Worm (Caenorhabditis elegans) whole organism, L4 larva: ENCODE data around the gene W02B3.7.

Experiments used
- D1046.2 ChIP-seq: fragments of 200-800 bp; sonication (Bioruptor generic); IDR thresholded peaks from 2 replicates; pipeline ENCODE4 v1.3.6; 2022; ENCODE audit warnings: missing genetic modification characterization, missing compliant biosample characterization
- F37D6.2 ChIP-seq: sonication (generic microtip); optimal IDR thresholded peaks from 2 replicates; lab custom pipeline; 2016; ENCODE audit warnings: mild to moderate bottlenecking, missing genetic modification characterization, missing compliant biosample characterization
- R02D3.7 ChIP-seq: fragments of 150-350 bp; sonication (generic microtip); optimal IDR thresholded peaks from 3 replicates; lab custom pipeline; 2014; ENCODE audit warnings: missing biosample characterization, missing genetic modification characterization
- T26A8.4 ChIP-seq: fragments of 200-800 bp; sonication (Bioruptor generic); IDR thresholded peaks from 2 replicates; pipeline ENCODE4 v1.3.6; 2022; ENCODE audit warnings: missing genetic modification characterization, missing compliant biosample characterization
- Y105C5A.15 ChIP-seq: fragments of 200-800 bp; sonication (Bioruptor generic); IDR thresholded peaks from 2 replicates; pipeline ENCODE4 v1.3.6; 2022; ENCODE audit warnings: missing genetic modification characterization, missing compliant biosample characterization
- Y48G9A.11 ChIP-seq: fragments of 200-800 bp; sonication (Bioruptor generic); IDR thresholded peaks from 2 replicates; pipeline ENCODE4 v1.3.6; 2022; ENCODE audit warnings: missing genetic modification reagents, missing genetic modification characterization, missing compliant biosample characterization
- ZK546.5 ChIP-seq, 2 experiments: sonication (generic microtip); optimal IDR thresholded peaks; 2 replicates each; lab custom pipeline; 2017; ENCODE audit warnings: missing biosample characterization in 2 of 2, missing genetic modification characterization in 2 of 2
- arid-1 ChIP-seq: fragments of 200-800 bp; sonication (Bioruptor generic); conservative IDR thresholded peaks from 2 replicates; pipeline ENCODE4 v1.3.6; 2022; ENCODE audit warnings: missing genetic modification reagents, missing genetic modification characterization, missing compliant biosample characterization
- ceh-44 ChIP-seq: fragments of 200-800 bp; sonication (Bioruptor generic); IDR thresholded peaks from 2 replicates; pipeline ENCODE4 v1.3.6; 2022; ENCODE audit warnings: missing genetic modification reagents, missing genetic modification characterization, missing compliant biosample characterization
- ces-1 ChIP-seq: fragments of 150-350 bp; sonication (generic microtip); optimal IDR thresholded peaks from 4 replicates; lab custom pipeline; 2014; ENCODE audit warnings: missing biosample characterization, missing genetic modification reagents, missing genetic modification characterization
- cey-2 ChIP-seq: sonication (generic microtip); optimal IDR thresholded peaks from 3 replicates; lab custom pipeline; 2017; ENCODE audit warnings: missing genetic modification characterization, mild to moderate bottlenecking, missing compliant biosample characterization, antibody characterized with exemption, borderline replicate concordance; ENCODE audit not compliant: insufficient read depth
- daf-16 ChIP-seq, 3 experiments: sonication (generic microtip); optimal IDR thresholded peaks; 2 replicates each; lab custom pipeline; 2016 to 2017; ENCODE audit warnings: missing genetic modification characterization in 3 of 3, missing genetic modification reagents in 3 of 3, mild to moderate bottlenecking in 2 of 3, missing compliant biosample characterization in 2 of 3, missing biosample characterization in 1 of 3, moderate library complexity in 1 of 3
- daf-8 ChIP-seq: fragments of 200-800 bp; sonication (Bioruptor generic); IDR thresholded peaks from 2 replicates; pipeline ENCODE4 v1.3.6; 2022; ENCODE audit warnings: missing genetic modification characterization, missing compliant biosample characterization
- duxl-1 ChIP-seq: sonication (generic microtip); optimal IDR thresholded peaks from 2 replicates; lab custom pipeline; 2016; ENCODE audit warnings: mild to moderate bottlenecking, missing genetic modification characterization, moderate library complexity, missing compliant biosample characterization; ENCODE audit not compliant: poor library complexity
- fkh-10 ChIP-seq: fragments of 150-350 bp; optimal IDR thresholded peaks from 2 replicates; lab custom pipeline; 2014; ENCODE audit warnings: missing biosample characterization, missing genetic modification reagents, missing genetic modification characterization
- fos-1 ChIP-seq: fragments of 150-350 bp; optimal IDR thresholded peaks from 2 replicates; lab custom pipeline; 2014; ENCODE audit warnings: missing biosample characterization, missing genetic modification characterization
- gei-8 ChIP-seq: fragments of 200-800 bp; sonication (Bioruptor generic); optimal IDR thresholded peaks from 2 replicates; lab custom pipeline; 2018; ENCODE audit warnings: mild to moderate bottlenecking, missing genetic modification characterization, missing compliant biosample characterization
- hif-1 ChIP-seq, 2 experiments: sonication (generic microtip); optimal IDR thresholded peaks; 2 replicates each; lab custom pipeline; 2016 to 2017; ENCODE audit warnings: missing compliant biosample characterization in 2 of 2, missing genetic modification characterization in 2 of 2, missing genetic modification reagents in 2 of 2, missing genotype in 2 of 2, mild to moderate bottlenecking in 1 of 2
- hlh-11 ChIP-seq: fragments of 200-800 bp; sonication (Bioruptor generic); optimal IDR thresholded peaks from 2 replicates; lab custom pipeline; 2018; ENCODE audit warnings: mild to moderate bottlenecking, missing genetic modification characterization, missing compliant biosample characterization
- jun-1 ChIP-seq: fragments of 150-350 bp; optimal IDR thresholded peaks from 2 replicates; lab custom pipeline; 2014; ENCODE audit warnings: missing biosample characterization, missing genetic modification reagents, missing genetic modification characterization
- lin-13 ChIP-seq: fragments of 150-350 bp; optimal IDR thresholded peaks from 2 replicates; lab custom pipeline; 2014; ENCODE audit warnings: missing biosample characterization, missing genetic modification reagents, missing genetic modification characterization
- lin-15B ChIP-seq: fragments of 150-350 bp; sonication (generic microtip); optimal IDR thresholded peaks from 3 replicates; lab custom pipeline; 2014; ENCODE audit warnings: missing biosample characterization, missing genetic modification characterization
- lin-29 ChIP-seq: fragments of 200-800 bp; sonication (Bioruptor generic); IDR thresholded peaks from 2 replicates; pipeline ENCODE4 v1.3.6; 2022; ENCODE audit warnings: missing genetic modification reagents, missing genetic modification characterization, missing compliant biosample characterization
- lin-38 ChIP-seq: fragments of 200-800 bp; sonication (Bioruptor generic); IDR thresholded peaks from 2 replicates; pipeline ENCODE4 v1.3.6; 2022; ENCODE audit warnings: missing genetic modification reagents, missing genetic modification characterization, missing compliant biosample characterization
- nhr-102 ChIP-seq: sonication (generic microtip); optimal IDR thresholded peaks from 2 replicates; lab custom pipeline; 2016; ENCODE audit warnings: mild to moderate bottlenecking, missing genetic modification characterization, moderate library complexity, missing compliant biosample characterization
- nhr-237 ChIP-seq: sonication (generic microtip); optimal IDR thresholded peaks from 2 replicates; lab custom pipeline; 2017; ENCODE audit warnings: missing biosample characterization, missing genetic modification characterization
- nhr-48 ChIP-seq: sonication (generic microtip); optimal IDR thresholded peaks from 2 replicates; lab custom pipeline; 2016; ENCODE audit warnings: mild to moderate bottlenecking, missing genetic modification characterization, missing compliant biosample characterization
- nhr-6 ChIP-seq: fragments of 150-350 bp; optimal IDR thresholded peaks from 2 replicates; lab custom pipeline; 2014; ENCODE audit warnings: missing biosample characterization, missing genetic modification characterization
- pha-4 ChIP-seq, 2 experiments: fragments of 150-350 bp in 1 of 2; fragments of 200-800 bp in 1 of 2; sonication (Bioruptor generic) in 1 of 2; IDR thresholded peaks in 1 of 2; optimal IDR thresholded peaks in 1 of 2; 2 replicates each; pipeline versions ENCODE4 v1.3.6 to Lab custom; 2014 to 2022; ENCODE audit warnings: missing genetic modification characterization in 2 of 2, missing genetic modification reagents in 2 of 2, missing biosample characterization in 1 of 2, missing compliant biosample characterization in 1 of 2
- php-3 ChIP-seq: fragments of 200-800 bp; sonication (Bioruptor generic); IDR thresholded peaks from 2 replicates; pipeline ENCODE4 v1.3.6; 2022; ENCODE audit warnings: missing genetic modification reagents, missing genetic modification characterization, missing compliant biosample characterization
- pqm-1 ChIP-seq: sonication (generic microtip); optimal IDR thresholded peaks from 2 replicates; lab custom pipeline; 2017; ENCODE audit warnings: missing biosample characterization, missing genetic modification characterization
- rbr-2 ChIP-seq: sonication (generic microtip); optimal IDR thresholded peaks from 2 replicates; lab custom pipeline; 2016; ENCODE audit warnings: missing genotype, missing genetic modification characterization, missing compliant biosample characterization
- saeg-2 ChIP-seq: fragments of 200-800 bp; sonication (Bioruptor generic); IDR thresholded peaks from 2 replicates; pipeline ENCODE4 v1.3.6; 2022; ENCODE audit warnings: missing genetic modification reagents, missing genetic modification characterization, missing compliant biosample characterization
- sdz-12 ChIP-seq: fragments of 200-800 bp; sonication (Bioruptor generic); optimal IDR thresholded peaks from 2 replicates; lab custom pipeline; 2018; ENCODE audit warnings: mild to moderate bottlenecking, missing genetic modification characterization, missing compliant biosample characterization
- set-16 ChIP-seq: fragments of 200-800 bp; sonication (Bioruptor generic); IDR thresholded peaks from 2 replicates; pipeline ENCODE4 v1.3.6; 2022; ENCODE audit warnings: missing genetic modification reagents, missing genetic modification characterization, missing compliant biosample characterization
- skn-1 ChIP-seq: fragments of 150-350 bp; optimal IDR thresholded peaks from 2 replicates; lab custom pipeline; 2014; ENCODE audit warnings: missing biosample characterization, missing genetic modification characterization
- snpc-4 ChIP-seq: fragments of 150-350 bp; optimal IDR thresholded peaks from 2 replicates; lab custom pipeline; 2014; ENCODE audit warnings: missing biosample characterization, missing genetic modification characterization
- spr-3 ChIP-seq: fragments of 200-800 bp; sonication (Bioruptor generic); optimal IDR thresholded peaks from 2 replicates; lab custom pipeline; 2018; ENCODE audit warnings: mild to moderate bottlenecking, missing genetic modification characterization, missing compliant biosample characterization
- tag-97 ChIP-seq: fragments of 200-800 bp; sonication (Bioruptor generic); IDR thresholded peaks from 2 replicates; pipeline ENCODE4 v1.3.6; 2022; ENCODE audit warnings: missing genetic modification characterization, missing compliant biosample characterization
- tra-1 ChIP-seq: fragments of 200-800 bp; sonication (Bioruptor generic); IDR thresholded peaks from 2 replicates; pipeline ENCODE4 v1.3.6; 2022; ENCODE audit warnings: missing genetic modification reagents, missing genetic modification characterization, missing compliant biosample characterization
- unc-39 ChIP-seq: sonication (generic microtip); optimal IDR thresholded peaks from 2 replicates; lab custom pipeline; 2017; ENCODE audit warnings: missing biosample characterization, missing genetic modification characterization
- unc-62 ChIP-seq, 3 experiments: fragments of 150-350 bp in 1 of 3; sonication (generic microtip); optimal IDR thresholded peaks in 2 of 3; peaks in 1 of 3; 1 replicate in 1 of 3; 2 replicates in 2 of 3; lab custom pipeline; 2014 to 2017; ENCODE audit warnings: missing biosample characterization in 3 of 3, missing genetic modification characterization in 3 of 3, missing genetic modification reagents in 3 of 3, missing genotype in 1 of 3
- vab-7 ChIP-seq: fragments of 200-800 bp; sonication (Bioruptor generic); IDR thresholded peaks from 2 replicates; pipeline ENCODE4 v1.3.6; 2022; ENCODE audit warnings: missing genetic modification reagents, missing genetic modification characterization, missing compliant biosample characterization
- zfp-3 ChIP-seq: fragments of 200-800 bp; sonication (Bioruptor generic); conservative IDR thresholded peaks from 2 replicates; pipeline ENCODE4 v1.3.6; 2022; ENCODE audit warnings: missing genetic modification reagents, missing genetic modification characterization, missing compliant biosample characterization
- ztf-11 ChIP-seq: fragments of 150-350 bp; optimal IDR thresholded peaks from 2 replicates; lab custom pipeline; 2014; ENCODE audit warnings: missing biosample characterization, missing genetic modification characterization

W02B3.7 gene

DNA sequence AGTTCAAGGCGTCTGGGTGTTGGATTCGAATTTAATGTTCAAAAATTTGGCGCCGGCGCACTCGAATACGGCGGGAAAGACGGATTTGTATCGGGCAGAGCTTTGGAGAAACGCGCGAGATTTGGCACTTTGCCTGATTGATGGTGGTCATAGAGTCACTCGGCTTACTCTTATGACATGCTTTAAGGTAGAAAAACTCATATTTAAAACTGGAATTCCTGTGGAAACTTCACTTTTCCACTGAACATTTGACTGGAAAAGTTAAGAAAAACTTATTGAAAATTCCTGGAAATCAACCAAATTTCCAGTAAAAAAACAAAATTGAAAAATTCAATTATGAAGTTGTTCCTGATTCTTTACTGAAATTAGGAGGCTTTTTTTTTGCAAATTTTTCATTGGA, 47.2 kb downstream of the W02B3.7 start:
- TF ChIP-seq unc-62 (GFP tag; optimal IDR thresholded peaks at IDR 0.05 in 1 of 2; lab: Kevin White, UChicago), result peak in 1 of 2 experiments; percentile 57
- TF ChIP-seq unc-62 (tag; optimal IDR thresholded peaks at IDR 0.05; lab: Kevin White, UChicago), result no peak
- no peak for TF ChIP-seq nhr-48

DNA sequence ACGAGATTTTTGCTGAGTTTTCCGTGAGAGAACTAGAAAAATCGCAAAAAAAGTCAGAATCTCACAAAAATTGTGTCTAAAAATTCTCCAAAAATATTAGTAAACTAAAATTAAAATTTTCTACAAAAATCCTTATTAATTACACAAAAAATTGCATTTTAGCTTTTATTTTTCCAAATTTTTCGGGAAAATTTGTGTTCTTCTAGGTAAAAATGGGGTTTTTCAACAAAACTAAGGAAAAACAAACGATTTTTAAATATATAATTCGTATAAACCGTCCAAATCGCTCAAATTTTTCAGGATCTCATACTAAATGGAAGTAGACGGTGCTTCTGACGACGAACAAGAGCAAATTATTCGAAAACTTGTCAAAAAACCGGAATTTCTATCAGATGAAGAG, 50.1 kb downstream of the W02B3.7 start, which contains the start of gene W06E11.1:
Gene W06E11.1 (plus strand): TSS at position 301 of the 400 bp plus-strand sequence.
- TF ChIP-seq lin-38 (GFP tag; lab: Robert Waterston, UW) (peak; percentile 38), hlh-11 (tag; lab: Kevin White, UChicago) (no peak)

DNA sequence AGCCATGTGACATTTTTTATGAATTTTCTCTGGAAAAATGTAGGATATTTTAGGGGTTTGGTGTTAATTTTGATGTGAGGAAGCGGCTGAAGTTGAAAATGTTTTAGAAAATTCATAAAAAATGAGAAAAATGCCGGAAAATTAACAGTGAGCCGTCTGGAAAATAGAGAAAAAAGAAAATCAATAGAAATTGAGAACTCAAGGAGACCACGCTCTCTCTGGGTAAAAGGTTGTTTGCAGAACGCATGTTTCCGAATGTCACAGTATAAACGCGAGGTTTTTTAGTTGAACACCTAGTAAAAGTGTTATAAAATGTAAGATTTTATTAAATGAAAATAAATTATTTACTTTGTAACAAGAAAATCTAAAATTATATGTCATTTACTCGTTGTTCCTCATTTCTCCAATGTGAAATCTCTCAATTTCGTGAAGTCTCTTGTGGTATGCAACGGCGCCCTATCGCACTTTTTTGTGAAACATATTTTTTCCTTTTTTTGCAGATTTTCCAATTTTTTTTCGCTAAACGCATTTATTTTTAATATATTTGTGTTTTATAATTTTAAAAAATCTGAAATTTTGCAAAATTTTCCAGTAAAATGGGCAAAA, 51.5 kb downstream of the W02B3.7 start, which contains the start of the genes tag-266 and tag-267:
Gene tag-266 (minus strand): TSS at position 29 of the 606 bp plus-strand sequence.
Gene tag-267 (plus strand): TSS at position 593 of the 606 bp plus-strand sequence.
- TF ChIP-seq vab-7 (GFP tag; lab: Robert Waterston, UW), result peak; percentile 62; the same call in 1 of the 2 replicates
- no peak for TF ChIP-seq ztf-11 (tag; lab: Kevin White, UChicago)
- TF ChIP-seq unc-39, result no peak
- peak; percentile 69 for TF ChIP-seq F37D6.2
- no peak for TF ChIP-seq sdz-12 (GFP tag; lab: Kevin White, UChicago)
- TF ChIP-seq Y48G9A.11 (GFP tag; lab: Robert Waterston, UW), result no peak
- no peak for TF ChIP-seq fos-1 (tag; lab: Kevin White, UChicago)
- no peak for TF ChIP-seq tag-97
- peak; percentile 76 for TF ChIP-seq rbr-2 (tag; lab: Kevin White, UChicago)
- TF ChIP-seq daf-16 (GFP tag; optimal IDR thresholded peaks at IDR 0.05; lab: Kevin White, UChicago), result no peak
- TF ChIP-seq daf-16 (tag; optimal IDR thresholded peaks at IDR 0.05; lab: Kevin White, UChicago), result peak; percentile 32
- TF ChIP-seq ZK546.5 (tag; optimal IDR thresholded peaks at IDR 0.05; lab: Kevin White, UChicago), result no peak
- peak in 1 of 2 experiments; percentile 91 for TF ChIP-seq hif-1 (tag; optimal IDR thresholded peaks at IDR 0.05; lab: Kevin White, UChicago)
- TF ChIP-seq daf-8 (GFP tag; lab: Robert Waterston, UW), result no peak
- peak; percentile 97 for TF ChIP-seq lin-38 (GFP tag; lab: Robert Waterston, UW)
- no peak for TF ChIP-seq T26A8.4 (GFP tag; lab: Robert Waterston, UW)
- TF ChIP-seq snpc-4 (tag; lab: Kevin White, UChicago), result no peak
- no peak for TF ChIP-seq gei-8
- TF ChIP-seq pqm-1 (tag; lab: Kevin White, UChicago), result no peak
- no peak for TF ChIP-seq R02D3.7 (tag; lab: Kevin White, UChicago)
- no peak for TF ChIP-seq spr-3 (GFP tag; lab: Kevin White, UChicago)
- TF ChIP-seq lin-29 (GFP tag; lab: Robert Waterston, UW), result no peak
- no peak for TF ChIP-seq lin-13 (GFP tag; lab: Kevin White, UChicago)
- peak; percentile 1 for TF ChIP-seq nhr-6 (tag; lab: Kevin White, UChicago)
- no peak for TF ChIP-seq php-3 (GFP tag; lab: Robert Waterston, UW)
- TF ChIP-seq duxl-1 (tag; lab: Kevin White, UChicago), result no peak
- peak; percentile 62 for TF ChIP-seq fkh-10 (GFP tag; lab: Kevin White, UChicago)
- TF ChIP-seq Y105C5A.15, result no peak
- no peak for TF ChIP-seq tra-1 (GFP tag; lab: Robert Waterston, UW)
- TF ChIP-seq jun-1 (tag; lab: Kevin White, UChicago), result no peak
- no peak for TF ChIP-seq nhr-102 (tag; lab: Kevin White, UChicago)
- no peak for TF ChIP-seq arid-1 (GFP tag; lab: Robert Waterston, UW)
- no peak for TF ChIP-seq ces-1 (GFP tag; lab: Kevin White, UChicago)
- TF ChIP-seq skn-1 (tag; lab: Kevin White, UChicago), result no peak
- no peak for TF ChIP-seq cey-2 (tag; lab: Kevin White, UChicago)
- TF ChIP-seq zfp-3 (GFP tag; lab: Robert Waterston, UW), result no peak
- no peak for TF ChIP-seq saeg-2
- TF ChIP-seq hlh-11 (tag; lab: Kevin White, UChicago), result peak; percentile 36
- no peak for TF ChIP-seq set-16 (GFP tag; lab: Robert Waterston, UW)
- TF ChIP-seq pha-4 (GFP tag; IDR thresholded peaks at IDR 0.05; lab: Robert Waterston, UW), result peak; percentile 38; the same call in 1 of the 2 replicates
- no peak for TF ChIP-seq pha-4 (tag; optimal IDR thresholded peaks at IDR 0.05; lab: Kevin White, UChicago)
- TF ChIP-seq lin-15B (tag; lab: Kevin White, UChicago), result no peak
- no peak for TF ChIP-seq nhr-237
- TF ChIP-seq ceh-44 (GFP tag; lab: Robert Waterston, UW), result no peak
- TF ChIP-seq D1046.2, result no peak
